Worm (Caenorhabditis elegans) whole organism, L3 larva: ENCODE data around the gene wrt-7.
"Not testable (repeated sequence)": the region's sequence is repeated elsewhere in the genome, so short reads cannot be mapped to it uniquely, and the experiment has no call there.

ENCODE experiments used
- ZK546.5 ChIP-seq: sonication (generic microtip); optimal IDR thresholded peaks from 2 replicates; lab custom pipeline; 2017; ENCODE audit warnings: missing biosample characterization, missing genetic modification characterization
- aly-2 ChIP-seq: fragments of 150-350 bp; optimal IDR thresholded peaks from 2 replicates; lab custom pipeline; 2014; ENCODE audit warnings: missing biosample characterization, missing genetic modification characterization
- ama-1 ChIP-seq: fragments of 150-350 bp; optimal IDR thresholded peaks from 2 replicates; lab custom pipeline; 2018
- egl-27 ChIP-seq: sonication (generic microtip); optimal IDR thresholded peaks from 4 replicates; lab custom pipeline; 2017; ENCODE audit warnings: missing biosample characterization, missing genetic modification reagents, missing genetic modification characterization

- TF ChIP-seq ama-1 (lab: Kevin White, UChicago); ZK546.5 (tag; lab: Kevin White, UChicago); egl-27; aly-2 (tag; lab: Kevin White, UChicago): not testable (repeated sequence)
Observed at ce11 chrV:15361412-15361811, 24.1 kb upstream of the wrt-7 start, which contains the start of gene ech-1.1.
